Worm (Caenorhabditis elegans): ENCODE measurements around the gene ugt-5.

DNA sequence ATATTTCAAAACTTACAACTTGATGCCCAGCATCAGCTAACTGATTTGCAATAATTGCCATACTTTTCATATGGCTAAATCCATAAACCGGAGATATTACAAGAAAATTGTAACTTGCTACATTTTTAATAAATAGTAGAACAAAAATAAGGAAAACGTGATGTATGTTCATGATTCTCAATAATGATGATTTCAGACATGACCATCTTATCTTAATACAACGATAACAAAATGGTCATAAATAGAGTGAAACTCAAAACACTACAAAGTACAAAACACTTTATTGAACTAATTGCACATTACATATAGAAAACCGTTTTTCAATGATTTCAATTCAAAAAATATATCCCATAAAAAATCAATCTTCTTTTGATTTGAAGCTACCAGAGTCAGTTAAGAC, at the start of gene ugt-5:
- no peak for TF ChIP-seq klf-2 (GFP tag; conservative IDR thresholded peaks at IDR 0.05)
- TF ChIP-seq cog-1 (tag; optimal IDR thresholded peaks at IDR 0.05): no peak
- no peak for TF ChIP-seq flt-1 (GFP tag; IDR thresholded peaks at IDR 0.05)
- no peak for TF ChIP-seq ztf-23 (GFP tag; IDR thresholded peaks at IDR 0.05)
